Fruit fly (Drosophila melanogaster): ENCODE results near the gene Smn.
A peak's percentile ranks its signal among the peaks of the same experiment; 100 is the strongest.

Smn gene

dm6 chr3L:16587994-16588622 is 6.8 kb upstream of the Smn start (continued):
- TF ChIP-seq CG2678 (tag; optimal IDR thresholded peaks at IDR 0.05) (peak; percentile 70), fd102C (GFP tag; optimal IDR thresholded peaks at IDR 0.05) (no peak), Bteb2 (GFP tag; optimal IDR thresholded peaks at IDR 0.05) (peak; percentile 38), CG5245 (GFP tag; optimal IDR thresholded peaks at IDR 0.05) (peak; percentile 37), seq (GFP tag; IDR thresholded peaks at IDR 0.05) (no peak), Ada2b (GFP tag; IDR thresholded peaks at IDR 0.05) (peak; percentile 51), slbo (GFP tag; IDR thresholded peaks at IDR 0.05) (peak; percentile 81), CG2875 (GFP tag; optimal IDR thresholded peaks at IDR 0.05) (no peak), CG17802 (tag; optimal IDR thresholded peaks at IDR 0.05) (peak; percentile 64), Aef1 (GFP tag; IDR thresholded peaks at IDR 0.05) (peak; percentile 49; the same call in 1 of the 3 replicates), lbe (GFP tag; optimal IDR thresholded peaks at IDR 0.05) (peak; percentile 45), Dad (GFP tag; optimal IDR thresholded peaks at IDR 0.05) (peak; percentile 64), CG1602 (GFP tag; optimal IDR thresholded peaks at IDR 0.05) (peak; percentile 36), amos (GFP tag; IDR thresholded peaks at IDR 0.05; ENCODE audit: partially characterized antibody) (peak; percentile 92), Asciz (GFP tag; optimal IDR thresholded peaks at IDR 0.05) (no peak), CG31388 (GFP tag; optimal IDR thresholded peaks at IDR 0.05) (no peak), CG8359 (GFP tag; optimal IDR thresholded peaks at IDR 0.05; ENCODE audit: borderline replicate concordance) (no peak), NK7.1 (GFP tag; optimal IDR thresholded peaks at IDR 0.05) (no peak), Hey (tag; optimal IDR thresholded peaks at IDR 0.05) (no peak), knrl (GFP tag; IDR thresholded peaks at IDR 0.05; ENCODE audit: partially characterized antibody) (peak; percentile 96), CG7357 (GFP tag; IDR thresholded peaks at IDR 0.05) (peak; percentile 51; the same call in 1 of the 3 replicates), C15 (GFP tag; IDR thresholded peaks at IDR 0.05) (no peak), Deaf1 (tag; optimal IDR thresholded peaks at IDR 0.05) (no peak), Hmx (GFP tag; optimal IDR thresholded peaks at IDR 0.05) (no peak), aop (GFP tag; IDR thresholded peaks at IDR 0.05) (no peak), mam (GFP tag; optimal IDR thresholded peaks at IDR 0.05) (peak; percentile 67), Atf3 (GFP tag; optimal IDR thresholded peaks at IDR 0.05) (peak; percentile 32), eve (GFP tag; optimal IDR thresholded peaks at IDR 0.05) (no peak), wdn (GFP tag; IDR thresholded peaks at IDR 0.05) (no peak; the same call in 1 of the 2 replicates), twi (tag; optimal IDR thresholded peaks at IDR 0.05) (peak; percentile 31), ind (GFP tag; optimal IDR thresholded peaks at IDR 0.05) (peak; percentile 41), H15 (GFP tag; IDR thresholded peaks at IDR 0.05) (0 out of 3 replicates have a peak, but pooled peaks have one; percentile 35), CG14667 (GFP tag; IDR thresholded peaks at IDR 0.05) (peak; percentile 36; the same call in 1 of the 2 replicates), cas (GFP tag; IDR thresholded peaks at IDR 0.05) (0 out of 2 replicates have a peak, but pooled peaks have one; percentile 35), pum (GFP tag; optimal IDR thresholded peaks at IDR 0.05) (peak; percentile 57), ash1 (GFP tag; optimal IDR thresholded peaks at IDR 0.05) (no peak), Atf6 (GFP tag; IDR thresholded peaks at IDR 0.05) (peak; percentile 64; the same call in 1 of the 2 replicates), pb (GFP tag; optimal IDR thresholded peaks at IDR 0.05) (peak; percentile 61), B-H2 (GFP tag; optimal IDR thresholded peaks at IDR 0.05) (peak; percentile 12), tin (GFP tag; optimal IDR thresholded peaks at IDR 0.05) (peak; percentile 60), Max (GFP tag; optimal IDR thresholded peaks at IDR 0.05) (peak; percentile 76), CG1647 (GFP tag; optimal IDR thresholded peaks at IDR 0.05) (peak; percentile 40), CG12391 (tag; optimal IDR thresholded peaks at IDR 0.05) (peak; percentile 73), YL-1 (GFP tag; optimal IDR thresholded peaks at IDR 0.05) (peak; percentile 93), Hmr (GFP tag; optimal IDR thresholded peaks at IDR 0.05) (peak; percentile 80), dysf (GFP tag; IDR thresholded peaks at IDR 0.05) (peak; percentile 62; the same call in 1 of the 3 replicates), CTCF (GFP tag; optimal IDR thresholded peaks at IDR 0.05) (no peak), CG4424 (GFP tag; optimal IDR thresholded peaks at IDR 0.05) (peak; percentile 16), nerfin-2 (GFP tag; IDR thresholded peaks at IDR 0.05; ENCODE audit: partially characterized antibody) (peak; percentile 86), CG4328 (GFP tag; optimal IDR thresholded peaks at IDR 0.05) (peak; percentile 42)

Measured in whole organism, embryonic.